Fruit fly (Drosophila melanogaster): Measurements from ENCODE around the gene Ir75c.

Ir75c gene

DNA sequence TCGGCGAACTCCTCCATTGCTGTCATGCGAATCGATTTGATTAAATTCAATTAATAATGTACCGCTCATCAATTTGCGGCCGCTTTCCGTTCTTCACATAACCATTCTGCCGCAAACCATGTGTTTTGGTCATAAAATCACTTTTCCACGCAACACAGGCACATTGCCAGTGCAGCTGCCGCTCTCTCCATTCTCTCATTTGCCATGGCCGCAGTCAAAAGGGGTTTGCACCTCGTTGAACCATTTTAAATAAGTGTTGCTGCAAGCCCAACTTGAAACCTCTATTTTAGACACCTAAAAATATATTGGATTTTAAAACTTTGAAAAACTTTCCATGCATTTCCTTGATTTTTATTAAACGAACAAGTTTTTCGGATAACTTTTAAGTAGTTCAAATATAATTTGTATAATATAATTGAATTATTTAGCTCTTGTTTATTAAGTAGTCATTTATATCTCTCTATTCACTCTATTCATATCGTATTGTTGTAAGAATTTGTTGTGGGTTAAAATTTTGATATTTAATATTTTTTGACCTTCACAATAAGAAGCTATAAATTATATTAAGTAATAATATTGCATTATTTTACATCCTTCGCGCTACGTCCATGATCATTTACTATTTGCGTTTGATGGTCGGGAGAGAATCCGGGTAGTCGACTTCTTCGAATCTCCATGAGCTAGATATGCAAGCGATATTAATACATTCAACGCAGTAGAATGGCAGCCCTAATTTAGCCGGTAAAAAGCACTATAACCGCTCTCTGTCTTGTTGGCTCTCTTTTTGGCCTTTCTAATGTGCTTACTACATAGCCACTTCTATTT lies 34.2 kb upstream of the Ir75c start, which contains the start of gene CG5535 (continued):
- TF ChIP-seq CG8281 (tag; optimal IDR thresholded peaks at IDR 0.05) (peak; percentile 59), Abd-B (GFP tag; optimal IDR thresholded peaks at IDR 0.05) (peak; percentile 75), wek (GFP tag; optimal IDR thresholded peaks at IDR 0.05) (no peak), CG6683 (GFP tag; optimal IDR thresholded peaks at IDR 0.05) (peak; percentile 33), CG9932 (GFP tag; IDR thresholded peaks at IDR 0.05) (peak; percentile 64), emc (GFP tag; optimal IDR thresholded peaks at IDR 0.05) (no peak), CG30403 (GFP tag; optimal IDR thresholded peaks at IDR 0.05) (peak; percentile 92), CG1529 (GFP tag; optimal IDR thresholded peaks at IDR 0.05) (peak; percentile 68), CG18599 (GFP tag; optimal IDR thresholded peaks at IDR 0.05) (peak; percentile 78), Bgb (GFP tag; IDR thresholded peaks at IDR 0.05; ENCODE audit: partially characterized antibody) (no peak), CG1647 (GFP tag; optimal IDR thresholded peaks at IDR 0.05) (peak; percentile 24), Dref (GFP tag; IDR thresholded peaks at IDR 0.05) (no peak), Opbp (GFP tag; IDR thresholded peaks at IDR 0.05; ENCODE audit: partially characterized antibody) (no peak), Sin3A (optimal IDR thresholded peaks at IDR 0.05) (no peak), ash1 (GFP tag; optimal IDR thresholded peaks at IDR 0.05) (no peak), crol (GFP tag; IDR thresholded peaks at IDR 0.05) (peak; percentile 46), run (tag; optimal IDR thresholded peaks at IDR 0.05) (peak; percentile 58), CG13424 (tag; optimal IDR thresholded peaks at IDR 0.05) (peak; percentile 91), ci (GFP tag; IDR thresholded peaks at IDR 0.05) (peak; percentile 93), CoRest (tag; optimal IDR thresholded peaks at IDR 0.05) (peak; percentile 93), ATbp (GFP tag; optimal IDR thresholded peaks at IDR 0.05) (peak; percentile 51), CG3065 (GFP tag; optimal IDR thresholded peaks at IDR 0.05) (no peak), YL-1 (GFP tag; optimal IDR thresholded peaks at IDR 0.05) (peak; percentile 61), CG31441 (GFP tag; IDR thresholded peaks at IDR 0.05) (peak; percentile 89), cad (GFP tag; optimal IDR thresholded peaks at IDR 0.05) (no peak), tgo (GFP tag; IDR thresholded peaks at IDR 0.05) (peak; percentile 60; the same call in 2 of the 3 replicates), tx (GFP tag; optimal IDR thresholded peaks at IDR 0.05) (no peak), tio (GFP tag; optimal IDR thresholded peaks at IDR 0.05) (peak; percentile 94), row (GFP tag; IDR thresholded peaks at IDR 0.05) (peak; percentile 88), CG15601 (tag; optimal IDR thresholded peaks at IDR 0.05) (peak; percentile 82), Ssrp (tag; optimal IDR thresholded peaks at IDR 0.05) (peak; percentile 87), ssp (GFP tag; IDR thresholded peaks at IDR 0.05) (peak; percentile 34; the same call in 1 of the 2 replicates), Asciz (GFP tag; optimal IDR thresholded peaks at IDR 0.05) (peak; percentile 69), gro (GFP tag; optimal IDR thresholded peaks at IDR 0.05) (peak; percentile 3), pros (GFP tag; optimal IDR thresholded peaks at IDR 0.05) (peak; percentile 63), CG9817 (tag; optimal IDR thresholded peaks at IDR 0.05) (peak; percentile 49), zfh2 (GFP tag; optimal IDR thresholded peaks at IDR 0.05) (peak; percentile 61), chn (GFP tag; optimal IDR thresholded peaks at IDR 0.05) (peak; percentile 48), hb (GFP tag; IDR thresholded peaks at IDR 0.05; ENCODE audit: partially characterized antibody) (no peak), cg (GFP tag; optimal IDR thresholded peaks at IDR 0.05) (peak; percentile 4), CG4820 (GFP tag; optimal IDR thresholded peaks at IDR 0.05) (peak; percentile 42), CG10147 (GFP tag; optimal IDR thresholded peaks at IDR 0.05) (peak; percentile 86), klu (GFP tag; IDR thresholded peaks at IDR 0.05) (peak; percentile 52), ftz-f1 (GFP tag; optimal IDR thresholded peaks at IDR 0.05) (no peak), pzg (GFP tag; optimal IDR thresholded peaks at IDR 0.05) (no peak), Sry-δ (GFP tag; optimal IDR thresholded peaks at IDR 0.05) (peak; percentile 2), ac (GFP tag; optimal IDR thresholded peaks at IDR 0.05) (no peak), Hey (tag; optimal IDR thresholded peaks at IDR 0.05) (no peak), CG30020 (tag; optimal IDR thresholded peaks at IDR 0.05) (peak; percentile 70)

Measured in whole organism, embryonic.